Worm (Caenorhabditis elegans) whole organism, late embryonic: ENCODE data around the gene srx-97.

ENCODE experiments used
- C08G9.2 ChIP-seq: sonication (generic microtip); optimal IDR thresholded peaks from 2 replicates; lab custom pipeline; 2016; ENCODE audit warnings: mild to moderate bottlenecking, missing genetic modification characterization, moderate library complexity, missing compliant biosample characterization
- F13H6.1 ChIP-seq: sonication (generic microtip); optimal IDR thresholded peaks from 2 replicates; lab custom pipeline; 2016; ENCODE audit warnings: missing genetic modification characterization, missing compliant biosample characterization
- K02D7.2 ChIP-seq: sonication (generic microtip); optimal IDR thresholded peaks from 2 replicates; lab custom pipeline; 2017; ENCODE audit warnings: mild to moderate bottlenecking, missing genetic modification characterization, missing compliant biosample characterization
- ahr-1 ChIP-seq: sonication (generic microtip); optimal IDR thresholded peaks from 2 replicates; lab custom pipeline; 2016; ENCODE audit warnings: missing genetic modification characterization, missing compliant biosample characterization
- ama-1 ChIP-seq: fragments of 150-350 bp; optimal IDR thresholded peaks from 2 replicates; lab custom pipeline; 2014
- ceh-14 ChIP-seq: sonication (generic microtip); optimal IDR thresholded peaks from 2 replicates; lab custom pipeline; 2016; ENCODE audit warnings: missing genotype, missing genetic modification characterization, missing compliant biosample characterization
- ceh-18 ChIP-seq: sonication (generic microtip); optimal IDR thresholded peaks from 2 replicates; lab custom pipeline; 2016; ENCODE audit warnings: missing genetic modification characterization, missing compliant biosample characterization
- ceh-22 ChIP-seq: sonication (generic microtip); optimal IDR thresholded peaks from 2 replicates; lab custom pipeline; 2017; ENCODE audit warnings: missing biosample characterization, missing genetic modification characterization
- ceh-24 ChIP-seq: sonication (generic microtip); optimal IDR thresholded peaks from 2 replicates; lab custom pipeline; 2016; ENCODE audit warnings: mild to moderate bottlenecking, missing genetic modification characterization, missing compliant biosample characterization
- ceh-30 ChIP-seq: fragments of 150-350 bp; optimal IDR thresholded peaks from 2 replicates; lab custom pipeline; 2014; ENCODE audit warnings: missing biosample characterization, missing genetic modification characterization
- ceh-45 ChIP-seq: fragments of 200-800 bp; sonication (Bioruptor generic); IDR thresholded peaks from 2 replicates; pipeline ENCODE4 v1.3.6; 2022; ENCODE audit warnings: missing genetic modification reagents, missing genetic modification characterization, missing compliant biosample characterization
- ceh-48 ChIP-seq: sonication (generic microtip); optimal IDR thresholded peaks from 2 replicates; lab custom pipeline; 2016; ENCODE audit warnings: missing genetic modification characterization, inconsistent platforms, missing compliant biosample characterization
- dmd-4 ChIP-seq: sonication (generic microtip); optimal IDR thresholded peaks from 2 replicates; lab custom pipeline; 2016; ENCODE audit warnings: borderline replicate concordance, missing genetic modification characterization, missing compliant biosample characterization
- dve-1 ChIP-seq: sonication (generic microtip); optimal IDR thresholded peaks from 2 replicates; lab custom pipeline; 2017; ENCODE audit warnings: antibody characterized with exemption, mild to moderate bottlenecking, missing genetic modification characterization, missing compliant biosample characterization
- elt-2 ChIP-seq: sonication (generic microtip); optimal IDR thresholded peaks from 2 replicates; lab custom pipeline; 2016; ENCODE audit warnings: missing genetic modification reagents, missing genetic modification characterization, missing compliant biosample characterization
- elt-4 ChIP-seq: sonication (generic microtip); optimal IDR thresholded peaks from 2 replicates; lab custom pipeline; 2016; ENCODE audit warnings: missing genetic modification characterization, missing compliant biosample characterization
- eyg-1 ChIP-seq: sonication (generic microtip); optimal IDR thresholded peaks from 2 replicates; lab custom pipeline; 2016; ENCODE audit warnings: missing genotype, missing genetic modification characterization, missing compliant biosample characterization
- fax-1 ChIP-seq: sonication (generic microtip); optimal IDR thresholded peaks from 2 replicates; lab custom pipeline; 2016; ENCODE audit warnings: missing genotype, missing genetic modification characterization, missing compliant biosample characterization
- fkh-6 ChIP-seq: sonication (generic microtip); optimal IDR thresholded peaks from 2 replicates; lab custom pipeline; 2016; ENCODE audit warnings: missing genetic modification characterization, missing compliant biosample characterization
- hlh-13 ChIP-seq: fragments of 200-800 bp; sonication (Bioruptor generic); optimal IDR thresholded peaks from 2 replicates; lab custom pipeline; 2018; ENCODE audit warnings: mild to moderate bottlenecking, missing genetic modification characterization, missing compliant biosample characterization
- hlh-30 ChIP-seq: sonication (generic microtip); optimal IDR thresholded peaks from 2 replicates; lab custom pipeline; 2017; ENCODE audit warnings: antibody characterized with exemption, missing genetic modification characterization, missing compliant biosample characterization; ENCODE audit not compliant: insufficient read depth
- lim-6 ChIP-seq: sonication (generic microtip); optimal IDR thresholded peaks from 2 replicates; lab custom pipeline; 2016; ENCODE audit warnings: missing genetic modification characterization, missing compliant biosample characterization
- mec-3 ChIP-seq: sonication (generic microtip); optimal IDR thresholded peaks from 2 replicates; lab custom pipeline; 2016; ENCODE audit warnings: borderline replicate concordance, missing genetic modification characterization, missing compliant biosample characterization
- nfya-1 ChIP-seq: sonication (generic microtip); optimal IDR thresholded peaks from 2 replicates; lab custom pipeline; 2017; ENCODE audit warnings: missing genetic modification characterization, mild to moderate bottlenecking, missing compliant biosample characterization, antibody characterized with exemption, moderate library complexity
- nhr-11 ChIP-seq: fragments of 150-350 bp; optimal IDR thresholded peaks from 2 replicates; lab custom pipeline; 2014; ENCODE audit warnings: missing biosample characterization, missing genetic modification characterization
- nhr-232 ChIP-seq: sonication (generic microtip); optimal IDR thresholded peaks from 2 replicates; lab custom pipeline; 2016; ENCODE audit warnings: missing genetic modification characterization, missing compliant biosample characterization
- odd-2 ChIP-seq: sonication (generic microtip); optimal IDR thresholded peaks from 2 replicates; lab custom pipeline; 2017; ENCODE audit warnings: antibody characterized with exemption, mild to moderate bottlenecking, missing genetic modification characterization, missing compliant biosample characterization
- pag-3 ChIP-seq: sonication (generic microtip); optimal IDR thresholded peaks from 2 replicates; lab custom pipeline; 2016; ENCODE audit warnings: missing compliant biosample characterization, missing genetic modification characterization, borderline replicate concordance
- pax-1 ChIP-seq: fragments of 150-350 bp; optimal IDR thresholded peaks from 2 replicates; lab custom pipeline; 2014; ENCODE audit warnings: missing biosample characterization, missing genetic modification characterization
- pha-2 ChIP-seq: sonication (generic microtip); optimal IDR thresholded peaks from 2 replicates; lab custom pipeline; 2017; ENCODE audit warnings: mild to moderate bottlenecking, missing genetic modification characterization, missing compliant biosample characterization
- pqm-1 ChIP-seq: sonication (generic microtip); optimal IDR thresholded peaks from 2 replicates; lab custom pipeline; 2016; ENCODE audit warnings: missing genetic modification characterization, missing compliant biosample characterization
- pros-1 ChIP-seq: fragments of 150-350 bp; optimal IDR thresholded peaks from 2 replicates; lab custom pipeline; 2014; ENCODE audit warnings: missing biosample characterization, missing genetic modification reagents, missing genetic modification characterization
- ref-2 ChIP-seq: sonication (generic microtip); optimal IDR thresholded peaks from 2 replicates; lab custom pipeline; 2016; ENCODE audit warnings: missing genetic modification characterization, missing compliant biosample characterization
- sdc-2 ChIP-seq: sonication (generic microtip); optimal IDR thresholded peaks from 2 replicates; lab custom pipeline; 2016; ENCODE audit warnings: missing genotype, missing genetic modification characterization, missing compliant biosample characterization
- sox-2 ChIP-seq: fragments of 200-800 bp; sonication (Bioruptor generic); IDR thresholded peaks from 2 replicates; pipeline ENCODE4 v1.3.6; 2022; ENCODE audit warnings: missing genetic modification reagents, missing genetic modification characterization, missing compliant biosample characterization
- tbx-7 ChIP-seq: sonication (generic microtip); optimal IDR thresholded peaks from 2 replicates; lab custom pipeline; 2016; ENCODE audit warnings: missing genotype, missing genetic modification characterization, missing compliant biosample characterization
- unc-42 ChIP-seq: sonication (generic microtip); optimal IDR thresholded peaks from 2 replicates; lab custom pipeline; 2016; ENCODE audit warnings: missing genotype, missing genetic modification characterization, missing compliant biosample characterization
- unc-55 ChIP-seq: sonication (generic microtip); optimal IDR thresholded peaks from 2 replicates; lab custom pipeline; 2017; ENCODE audit warnings: missing biosample characterization, missing genetic modification reagents, missing genetic modification characterization
- unc-86 ChIP-seq: sonication (generic microtip); optimal IDR thresholded peaks from 2 replicates; lab custom pipeline; 2016; ENCODE audit warnings: missing genetic modification characterization, missing compliant biosample characterization
- zip-5 ChIP-seq: sonication (generic microtip); optimal IDR thresholded peaks from 2 replicates; lab custom pipeline; 2016; ENCODE audit warnings: missing genetic modification characterization, missing compliant biosample characterization

The srx-97 gene

ce11 chrII:3684487-3685067, 15.4 kb upstream of the srx-97 start:
- TF ChIP-seq ceh-45 (GFP tag; lab: Robert Waterston, UW) (no peak), pha-2 (no peak), nhr-11 (no peak), odd-2 (tag; lab: Kevin White, UChicago) (no peak)

DNA sequence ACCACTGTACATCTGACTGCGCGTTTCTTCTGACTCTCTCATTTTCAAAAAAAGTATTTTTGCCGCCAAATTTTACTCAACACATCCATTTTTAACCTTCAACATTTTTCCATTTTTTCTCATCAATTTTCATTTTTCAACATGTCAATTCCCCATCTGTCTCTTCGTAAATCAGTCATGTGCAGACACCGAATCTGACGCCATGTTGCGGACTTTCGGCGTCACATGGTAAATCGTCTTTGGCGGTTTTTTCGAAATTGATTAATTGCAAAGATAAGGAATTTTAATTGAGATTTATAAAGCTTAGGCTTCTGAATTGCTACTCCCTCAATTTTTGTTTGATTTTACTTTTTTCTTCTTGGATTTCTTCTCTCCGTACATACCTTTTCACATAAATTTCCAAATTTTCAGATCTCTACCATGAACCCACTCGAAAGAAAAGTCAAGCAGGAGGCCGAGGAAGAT, 13.6 kb upstream of the srx-97 start, which contains the start of gene F19B10.1:
Gene F19B10.1, plus strand, starts transcription at position 415 of the 465 bp plus-strand sequence.
- TF ChIP-seq pag-3 (tag; lab: Kevin White, UChicago) (no peak), eyg-1 (tag; lab: Kevin White, UChicago) (no peak), ceh-24 (tag; lab: Kevin White, UChicago) (no peak), ceh-18 (peak; percentile 11), ahr-1 (no peak), unc-42 (peak; percentile 14), F13H6.1 (tag; lab: Kevin White, UChicago) (no peak), fkh-6 (tag; lab: Kevin White, UChicago) (no peak), tbx-7 (no peak), nfya-1 (peak; percentile 39), sox-2 (GFP tag; lab: Robert Waterston, UW) (no peak), zip-5 (tag; lab: Kevin White, UChicago) (no peak), fax-1 (tag; lab: Kevin White, UChicago) (no peak), mec-3 (tag; lab: Kevin White, UChicago) (no peak), nhr-232 (tag; lab: Kevin White, UChicago) (no peak), ref-2 (tag; lab: Kevin White, UChicago) (no peak), dve-1 (no peak), C08G9.2 (tag; lab: Kevin White, UChicago) (no peak), ceh-30 (tag; lab: Kevin White, UChicago) (no peak), pqm-1 (tag; lab: Kevin White, UChicago) (no peak), hlh-13 (GFP tag; lab: Kevin White, UChicago) (no peak), pha-2 (no peak), unc-55 (GFP tag; lab: Kevin White, UChicago) (peak; percentile 62), ceh-48 (tag; lab: Kevin White, UChicago) (no peak), pax-1 (tag; lab: Kevin White, UChicago) (no peak), lim-6 (tag; lab: Kevin White, UChicago) (no peak), elt-2 (tag; lab: Kevin White, UChicago) (no peak), odd-2 (tag; lab: Kevin White, UChicago) (no peak), ceh-22 (tag; lab: Kevin White, UChicago) (no peak), nhr-11 (no peak), K02D7.2 (tag; lab: Kevin White, UChicago) (no peak), sdc-2 (tag; lab: Kevin White, UChicago) (no peak), dmd-4 (tag; lab: Kevin White, UChicago) (no peak), hlh-30 (peak; percentile 94), ama-1 (lab: Kevin White, UChicago) (no peak), elt-4 (tag; lab: Kevin White, UChicago) (no peak), pros-1 (tag; lab: Kevin White, UChicago) (no peak), unc-86 (no peak), ceh-14 (tag; lab: Kevin White, UChicago) (no peak)
